Worm (Caenorhabditis elegans) whole organism, young adult: ENCODE data around the gene C34E10.12.

Experiments used
- B0035.1 ChIP-seq: sonication (generic microtip); optimal IDR thresholded peaks from 2 replicates; lab custom pipeline; 2016; ENCODE audit warnings: missing genetic modification characterization, mild to moderate bottlenecking, missing compliant biosample characterization, missing genotype, missing genetic modification reagents
- C06A6.2 ChIP-seq: fragments of 200-800 bp; sonication (Bioruptor generic); conservative IDR thresholded peaks from 2 replicates; pipeline ENCODE4 v1.3.6; 2022; ENCODE audit warnings: missing genetic modification characterization, missing compliant biosample characterization
- F23B12.7 ChIP-seq: sonication (generic microtip); optimal IDR thresholded peaks from 2 replicates; lab custom pipeline; 2017; ENCODE audit warnings: missing genetic modification characterization, mild to moderate bottlenecking, missing compliant biosample characterization, antibody characterized with exemption, moderate library complexity; ENCODE audit not compliant: insufficient read depth
- F39B2.1 ChIP-seq: fragments of 200-800 bp; sonication (Bioruptor generic); IDR thresholded peaks from 2 replicates; pipeline ENCODE4 v1.3.6; 2022; ENCODE audit warnings: missing genetic modification reagents, missing genetic modification characterization, missing compliant biosample characterization
- F49E8.2 ChIP-seq: sonication (generic microtip); optimal IDR thresholded peaks from 3 replicates; lab custom pipeline; 2017; ENCODE audit warnings: missing genetic modification characterization, mild to moderate bottlenecking, missing compliant biosample characterization, antibody characterized with exemption, moderate library complexity; ENCODE audit not compliant: insufficient read depth
- F52B5.7 ChIP-seq: sonication (generic microtip); optimal IDR thresholded peaks from 2 replicates; lab custom pipeline; 2016; ENCODE audit warnings: mild to moderate bottlenecking, missing genetic modification characterization, missing compliant biosample characterization
- F55B11.4 ChIP-seq: sonication (generic microtip); optimal IDR thresholded peaks from 2 replicates; lab custom pipeline; 2016; ENCODE audit warnings: missing compliant biosample characterization, missing genetic modification characterization, borderline replicate concordance; ENCODE audit not compliant: insufficient read depth
- F57A8.1 ChIP-seq: fragments of 200-800 bp; sonication (Bioruptor generic); optimal IDR thresholded peaks from 2 replicates; lab custom pipeline; 2018; ENCODE audit warnings: mild to moderate bottlenecking, missing genetic modification characterization, moderate library complexity, missing compliant biosample characterization
- Y53G8AR.9 ChIP-seq: fragments of 200-800 bp; sonication (Bioruptor generic); conservative IDR thresholded peaks from 2 replicates; pipeline ENCODE4 v1.3.6; 2022; ENCODE audit warnings: missing genetic modification reagents, missing genetic modification characterization, missing compliant biosample characterization
- Y56A3A.18 ChIP-seq: fragments of 200-800 bp; sonication (Bioruptor generic); IDR thresholded peaks from 2 replicates; pipeline ENCODE4 v1.3.6; 2022; ENCODE audit warnings: missing genetic modification reagents, missing genetic modification characterization, missing compliant biosample characterization
- aptf-2 ChIP-seq: fragments of 200-800 bp; sonication (Bioruptor generic); conservative IDR thresholded peaks from 2 replicates; pipeline ENCODE4 v1.3.6; 2022; ENCODE audit warnings: missing genetic modification reagents, missing genetic modification characterization, missing compliant biosample characterization
- aptf-3 ChIP-seq: fragments of 200-800 bp; sonication (Bioruptor generic); IDR thresholded peaks from 2 replicates; pipeline ENCODE4 v1.3.6; 2022; ENCODE audit warnings: missing genetic modification characterization, missing compliant biosample characterization
- atf-7 ChIP-seq: sonication (generic microtip); optimal IDR thresholded peaks from 2 replicates; lab custom pipeline; 2017; ENCODE audit warnings: mild to moderate bottlenecking, missing genetic modification characterization, missing compliant biosample characterization
- attf-3 ChIP-seq: fragments of 200-800 bp; sonication (Bioruptor generic); conservative IDR thresholded peaks from 2 replicates; pipeline ENCODE4 v1.3.6; 2022; ENCODE audit warnings: missing genetic modification reagents, missing genetic modification characterization, missing compliant biosample characterization
- ccch-3 ChIP-seq: fragments of 200-800 bp; sonication (Bioruptor generic); optimal IDR thresholded peaks from 2 replicates; lab custom pipeline; 2018; ENCODE audit warnings: mild to moderate bottlenecking, missing genetic modification characterization, missing compliant biosample characterization
- ceh-27 ChIP-seq: fragments of 200-800 bp; sonication (Bioruptor generic); optimal IDR thresholded peaks from 2 replicates; lab custom pipeline; 2018; ENCODE audit warnings: mild to moderate bottlenecking, missing genetic modification characterization, moderate library complexity, missing compliant biosample characterization
- chd-7 ChIP-seq: sonication (generic microtip); optimal IDR thresholded peaks from 2 replicates; lab custom pipeline; 2016; ENCODE audit warnings: mild to moderate bottlenecking, missing genetic modification characterization, moderate library complexity, missing compliant biosample characterization
- egl-44 ChIP-seq: fragments of 200-800 bp; sonication (Bioruptor generic); IDR thresholded peaks from 2 replicates; pipeline ENCODE4 v1.3.6; 2022; ENCODE audit warnings: missing genetic modification reagents, missing genetic modification characterization, missing compliant biosample characterization
- egrh-3 ChIP-seq: fragments of 200-800 bp; sonication (Bioruptor generic); IDR thresholded peaks from 2 replicates; pipeline ENCODE4 v1.3.6; 2022; ENCODE audit warnings: missing genetic modification reagents, missing genetic modification characterization, missing compliant biosample characterization
- ets-4 ChIP-seq: fragments of 200-800 bp; sonication (Bioruptor generic); optimal IDR thresholded peaks from 2 replicates; lab custom pipeline; 2018; ENCODE audit warnings: mild to moderate bottlenecking, missing genetic modification characterization, missing compliant biosample characterization
- gei-17 ChIP-seq: fragments of 200-800 bp; sonication (Bioruptor generic); optimal IDR thresholded peaks from 2 replicates; lab custom pipeline; 2018; ENCODE audit warnings: mild to moderate bottlenecking, missing genetic modification characterization, missing compliant biosample characterization
- him-1 ChIP-seq: sonication (generic microtip); optimal IDR thresholded peaks from 2 replicates; lab custom pipeline; 2016; ENCODE audit warnings: missing genotype, missing genetic modification reagents, missing genetic modification characterization, missing compliant biosample characterization
- hmg-1.2 ChIP-seq: fragments of 200-800 bp; sonication (Bioruptor generic); IDR thresholded peaks from 2 replicates; pipeline ENCODE4 v1.3.6; 2022; ENCODE audit warnings: missing genetic modification reagents, missing genetic modification characterization, missing compliant biosample characterization
- hsf-1 ChIP-seq: fragments of 200-800 bp; sonication (Bioruptor generic); IDR thresholded peaks from 2 replicates; pipeline ENCODE4 v1.3.6; 2022; ENCODE audit warnings: missing genetic modification reagents, missing genetic modification characterization, missing compliant biosample characterization
- lin-26 ChIP-seq: fragments of 200-800 bp; sonication (Bioruptor generic); IDR thresholded peaks from 2 replicates; pipeline ENCODE4 v1.3.6; 2022; ENCODE audit warnings: missing genetic modification reagents, missing genetic modification characterization, missing compliant biosample characterization
- lsl-1 ChIP-seq: fragments of 200-800 bp; sonication (Bioruptor generic); optimal IDR thresholded peaks from 2 replicates; lab custom pipeline; 2018; ENCODE audit warnings: mild to moderate bottlenecking, missing genetic modification characterization, moderate library complexity, missing compliant biosample characterization
- madf-10 ChIP-seq: sonication (generic microtip); optimal IDR thresholded peaks from 2 replicates; lab custom pipeline; 2016; ENCODE audit warnings: mild to moderate bottlenecking, missing genetic modification characterization, missing compliant biosample characterization
- madf-3 ChIP-seq: fragments of 200-800 bp; sonication (Bioruptor generic); IDR thresholded peaks from 2 replicates; pipeline ENCODE4 v1.3.6; 2022; ENCODE audit warnings: missing genetic modification reagents, missing genetic modification characterization, missing compliant biosample characterization
- madf-6 ChIP-seq: fragments of 200-800 bp; sonication (Bioruptor generic); IDR thresholded peaks from 2 replicates; pipeline ENCODE4 v1.3.6; 2022; ENCODE audit warnings: missing genetic modification reagents, missing genetic modification characterization, missing compliant biosample characterization
- madf-8 ChIP-seq: fragments of 200-800 bp; sonication (Bioruptor generic); conservative IDR thresholded peaks from 2 replicates; pipeline ENCODE4 v1.3.6; 2022; ENCODE audit warnings: missing genetic modification reagents, missing genetic modification characterization, missing compliant biosample characterization
- mcd-1 ChIP-seq: fragments of 200-800 bp; sonication (Bioruptor generic); IDR thresholded peaks from 2 replicates; pipeline ENCODE4 v1.3.6; 2022; ENCODE audit warnings: missing genetic modification reagents, missing genetic modification characterization, missing compliant biosample characterization
- nfya-1 ChIP-seq: sonication (generic microtip); optimal IDR thresholded peaks from 2 replicates; lab custom pipeline; 2017; ENCODE audit warnings: antibody characterized with exemption, missing compliant biosample characterization, missing genetic modification characterization, borderline replicate concordance; ENCODE audit not compliant: insufficient read depth
- nfyb-1 ChIP-seq: fragments of 200-800 bp; sonication (Bioruptor generic); IDR thresholded peaks from 2 replicates; pipeline ENCODE4 v1.3.6; 2022; ENCODE audit warnings: missing genetic modification reagents, missing genetic modification characterization, missing compliant biosample characterization
- rcor-1 ChIP-seq: fragments of 200-800 bp; sonication (Bioruptor generic); IDR thresholded peaks from 2 replicates; pipeline ENCODE4 v1.3.6; 2022; ENCODE audit warnings: missing genetic modification reagents, missing genetic modification characterization, missing compliant biosample characterization
- sea-2 ChIP-seq: fragments of 200-800 bp; sonication (Bioruptor generic); IDR thresholded peaks from 2 replicates; pipeline ENCODE4 v1.3.6; 2022; ENCODE audit warnings: missing genetic modification characterization, missing compliant biosample characterization
- somi-1 ChIP-seq: fragments of 200-800 bp; sonication (Bioruptor generic); optimal IDR thresholded peaks from 2 replicates; lab custom pipeline; 2018; ENCODE audit warnings: mild to moderate bottlenecking, missing genetic modification characterization, missing compliant biosample characterization
- tbp1 ChIP-seq: fragments of 200-800 bp; sonication (Bioruptor generic); optimal IDR thresholded peaks from 2 replicates; lab custom pipeline; 2018; ENCODE audit warnings: mild to moderate bottlenecking, missing genetic modification characterization, missing compliant biosample characterization
- tbx-9 ChIP-seq: sonication (generic microtip); optimal IDR thresholded peaks from 2 replicates; lab custom pipeline; 2016; ENCODE audit warnings: borderline replicate concordance, missing genetic modification characterization, inconsistent platforms, missing compliant biosample characterization
- tlf-1 ChIP-seq: fragments of 200-800 bp; sonication (Bioruptor generic); optimal IDR thresholded peaks from 2 replicates; lab custom pipeline; 2018; ENCODE audit warnings: mild to moderate bottlenecking, missing genetic modification characterization, missing compliant biosample characterization
- unc-62 ChIP-seq: fragments of 150-350 bp; optimal IDR thresholded peaks from 2 replicates; lab custom pipeline; 2014; ENCODE audit warnings: missing biosample characterization, missing genetic modification reagents, missing genetic modification characterization
- xnd-1 ChIP-seq: sonication (generic microtip); optimal IDR thresholded peaks from 2 replicates; lab custom pipeline; 2016; ENCODE audit warnings: missing genotype, missing genetic modification reagents, missing genetic modification characterization, missing compliant biosample characterization
- zim-3 ChIP-seq: sonication (generic microtip); optimal IDR thresholded peaks from 2 replicates; lab custom pipeline; 2017; ENCODE audit warnings: mild to moderate bottlenecking, missing genetic modification characterization, moderate library complexity, missing compliant biosample characterization

Gene C34E10.12

ce11 chrIII:5222777-5223176, 4.9 kb downstream of the C34E10.12 start:
- TF ChIP-seq nfyb-1 (GFP tag; lab: Robert Waterston, UW): no peak
- TF ChIP-seq atf-7 (tag; lab: Kevin White, UChicago): no peak
- no peak for TF ChIP-seq mcd-1 (GFP tag; lab: Robert Waterston, UW)
- TF ChIP-seq tbx-9 (tag; lab: Kevin White, UChicago): no peak
- TF ChIP-seq F49E8.2 (tag; lab: Kevin White, UChicago): no peak
- no peak for TF ChIP-seq F39B2.1 (GFP tag; lab: Robert Waterston, UW)
- TF ChIP-seq tlf-1: no peak
- no peak for TF ChIP-seq hmg-1.2 (GFP tag; lab: Robert Waterston, UW)
- no peak for TF ChIP-seq ccch-3 (GFP tag; lab: Kevin White, UChicago)
- no peak for TF ChIP-seq ceh-27
- TF ChIP-seq B0035.1 (tag; lab: Kevin White, UChicago): no peak
- no peak for TF ChIP-seq tbp1 (GFP tag; lab: Kevin White, UChicago)
- no peak for TF ChIP-seq F57A8.1 (GFP tag; lab: Kevin White, UChicago)
- TF ChIP-seq sea-2 (GFP tag; lab: Robert Waterston, UW): no peak
- no peak for TF ChIP-seq Y56A3A.18 (GFP tag; lab: Robert Waterston, UW)
- no peak for TF ChIP-seq nfya-1 (tag; lab: Kevin White, UChicago)
- no peak for TF ChIP-seq madf-6
- no peak for TF ChIP-seq unc-62 (GFP tag; lab: Kevin White, UChicago)
- TF ChIP-seq gei-17 (GFP tag; lab: Kevin White, UChicago): no peak

- TF ChIP-seq madf-3 (GFP tag; lab: Robert Waterston, UW) (no peak), C06A6.2 (no peak), attf-3 (GFP tag; lab: Robert Waterston, UW) (no peak), him-1 (tag; lab: Kevin White, UChicago) (no peak), lsl-1 (GFP tag; lab: Kevin White, UChicago) (no peak), aptf-2 (GFP tag; lab: Robert Waterston, UW) (no peak), mcd-1 (GFP tag; lab: Robert Waterston, UW) (no peak), xnd-1 (tag; lab: Kevin White, UChicago) (no peak), F52B5.7 (tag; lab: Kevin White, UChicago) (no peak), madf-10 (tag; lab: Kevin White, UChicago) (no peak), lin-26 (GFP tag; lab: Robert Waterston, UW) (no peak), B0035.1 (tag; lab: Kevin White, UChicago) (no peak), somi-1 (no peak)
Measured at ce11 chrIII:5221820-5222219, 5.9 kb downstream of the C34E10.12 start.

DNA sequence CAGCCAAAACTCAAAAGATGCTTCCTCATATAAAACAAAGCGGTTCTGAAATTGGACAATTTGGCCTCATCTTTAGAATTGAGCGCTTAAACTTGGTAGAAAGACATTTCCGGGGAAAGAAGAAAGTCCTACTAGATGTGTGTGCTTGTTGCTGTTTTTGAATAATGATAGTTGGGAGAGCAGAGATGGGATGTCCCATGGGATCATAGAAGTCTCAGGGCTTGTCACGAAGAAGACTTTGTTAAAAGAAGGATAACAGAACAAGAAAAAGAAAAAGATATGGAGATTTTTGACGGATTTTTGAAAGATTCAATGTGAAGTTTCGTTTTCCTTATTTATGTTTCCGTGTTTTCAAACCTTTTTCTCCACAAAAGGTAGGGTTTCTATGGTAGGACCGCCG, 9.0 kb downstream of the C34E10.12 start, which contains the start of gene ZC155.2:
TSS of gene ZC155.2 (plus strand) at position 301 of the 400 bp plus-strand sequence.
- TF ChIP-seq zim-3 (tag; lab: Kevin White, UChicago) (no peak), rcor-1 (GFP tag; lab: Robert Waterston, UW) (no peak), hmg-1.2 (GFP tag; lab: Robert Waterston, UW) (no peak), C06A6.2 (no peak)

DNA sequence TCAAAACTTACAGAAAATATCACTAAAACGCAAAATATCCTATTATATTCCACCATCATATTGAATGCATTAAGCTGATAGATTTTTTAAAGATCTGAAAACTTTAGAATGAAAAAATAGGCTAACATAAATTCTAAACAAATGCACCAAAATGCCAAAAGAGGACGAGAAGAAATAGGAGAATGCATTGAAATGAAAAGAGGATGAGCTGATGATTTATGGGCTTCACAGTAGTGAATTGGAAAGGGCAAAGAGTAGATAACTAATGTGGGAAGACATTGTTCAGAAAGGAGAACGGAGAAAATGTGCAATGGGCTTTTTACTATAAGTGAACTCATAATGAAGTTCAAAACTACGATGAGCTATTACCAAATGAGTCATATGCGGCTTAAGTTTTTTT, 10.2 kb downstream of the C34E10.12 start, which contains the start of gene cutl-19:
TSS of gene cutl-19 (minus strand) at position 101 of the 400 bp plus-strand sequence.
- TF ChIP-seq aptf-3 (GFP tag; lab: Robert Waterston, UW) (no peak), F23B12.7 (tag; lab: Kevin White, UChicago) (no peak), egl-44 (GFP tag; lab: Robert Waterston, UW) (no peak), ets-4 (GFP tag; lab: Kevin White, UChicago) (no peak), madf-8 (GFP tag; lab: Robert Waterston, UW) (no peak), rcor-1 (GFP tag; lab: Robert Waterston, UW) (no peak), madf-3 (GFP tag; lab: Robert Waterston, UW) (no peak), F55B11.4 (tag; lab: Kevin White, UChicago) (no peak), Y53G8AR.9 (GFP tag; lab: Robert Waterston, UW) (no peak), madf-6 (no peak), chd-7 (tag; lab: Kevin White, UChicago) (no peak), egrh-3 (GFP tag; lab: Robert Waterston, UW) (no peak), tbp1 (GFP tag; lab: Kevin White, UChicago) (no peak), hsf-1 (no peak)
